Fruit fly (Drosophila melanogaster) whole organism, embryonic: ENCODE measurements around the gene Dhc36C.

Experiments used
- CG11398 ChIP-seq: fragments of 200-800 bp; sonication (Bioruptor generic); optimal IDR thresholded peaks from 2 replicates; lab custom pipeline; 2016; ENCODE audit warnings: missing biosample characterization, missing genetic modification characterization
- CG31365 ChIP-seq: fragments of 200-800 bp; sonication (Bioruptor generic); optimal IDR thresholded peaks from 2 replicates; lab custom pipeline; 2018; ENCODE audit warnings: missing biosample characterization, mild to moderate bottlenecking, missing genetic modification characterization
- Oli ChIP-seq: fragments of 200-800 bp; sonication (Bioruptor generic); optimal IDR thresholded peaks from 2 replicates; lab custom pipeline; 2018; ENCODE audit warnings: missing biosample characterization, mild to moderate bottlenecking, missing genetic modification characterization, moderate library complexity
- ems ChIP-seq: fragments of 200-800 bp; sonication (Bioruptor generic); optimal IDR thresholded peaks from 3 replicates; lab custom pipeline; 2016; ENCODE audit warnings: missing biosample characterization, missing genetic modification characterization
- ranshi ChIP-seq: fragments of 200-800 bp; sonication (Bioruptor generic); IDR thresholded peaks from 2 replicates; pipeline ENCODE4 v1.3.6; 2022; ENCODE audit warnings: missing biosample characterization, missing genetic modification characterization
- vnd ChIP-seq: fragments of 200-800 bp; sonication (Bioruptor generic); IDR thresholded peaks from 3 replicates; pipeline ENCODE4 v1.3.6; 2022; ENCODE audit warnings: missing biosample characterization, missing genetic modification characterization; ENCODE audit not compliant: partially characterized antibody

dm6 chr2L:17524449-17524848, 23.2 kb downstream of the Dhc36C start, which contains the start of gene CG15143:
- TF ChIP-seq vnd (GFP tag; lab: Robert Waterston, UW) (no peak), ranshi (GFP tag; lab: Robert Waterston, UW) (no peak), Oli (tag; lab: Kevin White, UChicago) (no peak), CG31365 (no peak), CG11398 (GFP tag; lab: Kevin White, UChicago) (no peak), ems (GFP tag; lab: Kevin White, UChicago) (no peak)
